Fruit fly (Drosophila melanogaster) whole organism, prepupa: Measurements from ENCODE around the gene CG5276.
A peak's percentile ranks its signal among the peaks of the same experiment; 100 is the strongest.

ENCODE experiments used
- Blimp-1 ChIP-seq: fragments of 200-800 bp; sonication (Bioruptor generic); optimal IDR thresholded peaks from 3 replicates; lab custom pipeline; 2017; ENCODE audit warnings: missing biosample characterization, missing genetic modification characterization, mild to moderate bottlenecking, moderate library complexity, missing genetic modification reagents
- CG16779 ChIP-seq: fragments of 200-800 bp; sonication (Bioruptor generic); optimal IDR thresholded peaks from 3 replicates; lab custom pipeline; 2017; ENCODE audit warnings: missing biosample characterization, mild to moderate bottlenecking, missing genetic modification characterization
- CG32006 ChIP-seq: fragments of 200-800 bp; sonication (Bioruptor generic); optimal IDR thresholded peaks from 3 replicates; lab custom pipeline; 2017; ENCODE audit warnings: missing biosample characterization, mild to moderate bottlenecking, missing genetic modification characterization
- CG34406 ChIP-seq: fragments of 200-800 bp; sonication (Bioruptor generic); optimal IDR thresholded peaks from 3 replicates; lab custom pipeline; 2016; ENCODE audit warnings: missing biosample characterization, missing genetic modification characterization
- CG6163 ChIP-seq: fragments of 200-800 bp; sonication (Bioruptor generic); IDR thresholded peaks from 3 replicates; pipeline ENCODE4 v1.3.6; 2022; ENCODE audit warnings: missing biosample characterization, missing genetic modification characterization
- CG7368 ChIP-seq: fragments of 200-800 bp; sonication (Bioruptor generic); optimal IDR thresholded peaks from 3 replicates; lab custom pipeline; 2016; ENCODE audit warnings: missing biosample characterization, missing genetic modification characterization
- Eip93F ChIP-seq: fragments of 200-800 bp; sonication (Bioruptor generic); optimal IDR thresholded peaks from 2 replicates; lab custom pipeline; 2016; ENCODE audit warnings: missing biosample characterization, mild to moderate bottlenecking, missing genetic modification characterization
- OdsH ChIP-seq: fragments of 200-800 bp; sonication (Bioruptor generic); optimal IDR thresholded peaks from 3 replicates; lab custom pipeline; 2016; ENCODE audit warnings: missing biosample characterization, missing genetic modification characterization
- dac ChIP-seq: fragments of 200-800 bp; sonication (Bioruptor generic); optimal IDR thresholded peaks from 2 replicates; lab custom pipeline; 2017; ENCODE audit warnings: missing biosample characterization, mild to moderate bottlenecking, missing genetic modification characterization
- lz ChIP-seq: fragments of 200-800 bp; sonication (Bioruptor generic); optimal IDR thresholded peaks from 3 replicates; lab custom pipeline; 2016; ENCODE audit warnings: missing biosample characterization, missing genetic modification characterization
- net ChIP-seq: fragments of 200-800 bp; sonication (Bioruptor generic); optimal IDR thresholded peaks from 3 replicates; lab custom pipeline; 2016; ENCODE audit warnings: missing biosample characterization, missing genetic modification characterization
- spab ChIP-seq: fragments of 200-800 bp; sonication (Bioruptor generic); optimal IDR thresholded peaks from 2 replicates; lab custom pipeline; 2017; ENCODE audit warnings: missing biosample characterization, mild to moderate bottlenecking, missing genetic modification characterization, missing genetic modification reagents
- ss ChIP-seq, 2 experiments: fragments of 200-800 bp; sonication (Bioruptor generic); optimal IDR thresholded peaks; 2 replicates in 1 of 2; 3 replicates in 1 of 2; lab custom pipeline; 2017 to 2018; ENCODE audit warnings: mild to moderate bottlenecking in 2 of 2, missing biosample characterization in 2 of 2, missing genetic modification characterization in 2 of 2, moderate library complexity in 1 of 2
- vri ChIP-seq: fragments of 200-800 bp; sonication (Bioruptor generic); optimal IDR thresholded peaks from 3 replicates; lab custom pipeline; 2016; ENCODE audit warnings: missing biosample characterization, mild to moderate bottlenecking, missing genetic modification characterization

- TF ChIP-seq lz (GFP tag; lab: Kevin White, UChicago) (no peak), Blimp-1 (GFP tag; lab: Kevin White, UChicago) (no peak), CG32006 (GFP tag; lab: Kevin White, UChicago) (peak; percentile 41), CG34406 (GFP tag; lab: Kevin White, UChicago) (no peak), spab (GFP tag; lab: Kevin White, UChicago) (no peak), CG16779 (tag; lab: Kevin White, UChicago) (no peak), dac (GFP tag; lab: Kevin White, UChicago) (no peak), vri (no peak), CG7368 (GFP tag; lab: Kevin White, UChicago) (no peak), ss (GFP tag; optimal IDR thresholded peaks at IDR 0.05; lab: Kevin White, UChicago) (no peak), OdsH (no peak), CG6163 (GFP tag; lab: Robert Waterston, UW) (no peak), Eip93F (GFP tag; lab: Kevin White, UChicago) (no peak), net (GFP tag; lab: Kevin White, UChicago) (no peak)
Observed at dm6 chr3R:11469745-11470144, 38.2 kb downstream of the CG5276 start.
